Fruit fly (Drosophila melanogaster): ENCODE results near the gene CG13998.

Gene CG13998

dm6 chr2L:5943229-5944078, 13.2 kb downstream of the CG13998 start, which contains the start of the genes Sfp26Ad and Gpdh1 (continued):
- TF ChIP-seq E2f2 (GFP tag; IDR thresholded peaks at IDR 0.05): peak; percentile 100
- peak; percentile 22; the same call in 1 of the 3 replicates for TF ChIP-seq CG34224 (GFP tag; IDR thresholded peaks at IDR 0.05; ENCODE audit: partially characterized antibody)
- TF ChIP-seq lov (optimal IDR thresholded peaks at IDR 0.05): no peak
- TF ChIP-seq lov (GFP tag; IDR thresholded peaks at IDR 0.05): peak; percentile 43; the same call in 1 of the 3 replicates
- peak; percentile 86 for TF ChIP-seq Xbp1 (GFP tag; optimal IDR thresholded peaks at IDR 0.05)
- peak; percentile 57 for TF ChIP-seq H2.0 (GFP tag; IDR thresholded peaks at IDR 0.05)
- no peak for TF ChIP-seq CG8765 (GFP tag; IDR thresholded peaks at IDR 0.05)
- peak; percentile 26 for TF ChIP-seq ab (GFP tag; optimal IDR thresholded peaks at IDR 0.05)
- no peak for TF ChIP-seq org-1 (GFP tag; optimal IDR thresholded peaks at IDR 0.05)
- no peak for TF ChIP-seq eve (GFP tag; optimal IDR thresholded peaks at IDR 0.05)
- peak; percentile 46 for TF ChIP-seq CG9876 (GFP tag; optimal IDR thresholded peaks at IDR 0.05)
- TF ChIP-seq gsb-n (tag; optimal IDR thresholded peaks at IDR 0.05): peak; percentile 61
- peak; percentile 56 for TF ChIP-seq CG1792 (GFP tag; optimal IDR thresholded peaks at IDR 0.05)
- TF ChIP-seq Fer3 (tag; optimal IDR thresholded peaks at IDR 0.05): peak; percentile 61
- TF ChIP-seq CG7357 (GFP tag; IDR thresholded peaks at IDR 0.05): no peak
- no peak for TF ChIP-seq hth (optimal IDR thresholded peaks at IDR 0.05)
- TF ChIP-seq CG5180 (GFP tag; optimal IDR thresholded peaks at IDR 0.05): peak; percentile 17
- peak; percentile 55 for TF ChIP-seq Lhr (GFP tag; optimal IDR thresholded peaks at IDR 0.05)
- TF ChIP-seq CG30431 (GFP tag; optimal IDR thresholded peaks at IDR 0.05): peak; percentile 48
- TF ChIP-seq HLH4C (GFP tag; IDR thresholded peaks at IDR 0.05; ENCODE audit: partially characterized antibody): peak; percentile 44; the same call in 2 of the 3 replicates
- TF ChIP-seq hkb (optimal IDR thresholded peaks at IDR 0.05): no peak
- TF ChIP-seq hkb (GFP tag; IDR thresholded peaks at IDR 0.05): peak; percentile 74
- TF ChIP-seq CG16813 (GFP tag; IDR thresholded peaks at IDR 0.05; ENCODE audit: partially characterized antibody): 0 out of 3 replicates have a peak, but pooled peaks have one; percentile 36
- TF ChIP-seq Myb (GFP tag; optimal IDR thresholded peaks at IDR 0.05): peak; percentile 71
- peak; percentile 54; the same call in 1 of the 2 replicates for TF ChIP-seq Ada2b (GFP tag; IDR thresholded peaks at IDR 0.05)
- TF ChIP-seq CG7271 (tag; optimal IDR thresholded peaks at IDR 0.05): no peak
- TF ChIP-seq chif (GFP tag; optimal IDR thresholded peaks at IDR 0.05): peak; percentile 68 to 76
- peak; percentile 87 for TF ChIP-seq Jarid2 (GFP tag; optimal IDR thresholded peaks at IDR 0.05)
- peak; percentile 2 for TF ChIP-seq CG6254 (GFP tag; optimal IDR thresholded peaks at IDR 0.05)
- TF ChIP-seq CG1529 (GFP tag; optimal IDR thresholded peaks at IDR 0.05): peak; percentile 41
- TF ChIP-seq MBD-R2 (GFP tag; IDR thresholded peaks at IDR 0.05): peak; percentile 75
- TF ChIP-seq CG4820 (GFP tag; optimal IDR thresholded peaks at IDR 0.05): peak; percentile 66
- peak; percentile 79 for TF ChIP-seq Side (GFP tag; optimal IDR thresholded peaks at IDR 0.05)
- no peak for TF ChIP-seq Tbp (GFP tag; optimal IDR thresholded peaks at IDR 0.05)
- TF ChIP-seq sug (tag; optimal IDR thresholded peaks at IDR 0.05): peak; percentile 56
- TF ChIP-seq dati (GFP tag; IDR thresholded peaks at IDR 0.05): no peak
- peak; percentile 85 for TF ChIP-seq yki (optimal IDR thresholded peaks at IDR 0.05)
- peak; percentile 5 for TF ChIP-seq Asciz (GFP tag; optimal IDR thresholded peaks at IDR 0.05)
- peak; percentile 38 for TF ChIP-seq CG12744 (GFP tag; optimal IDR thresholded peaks at IDR 0.05)
- no peak for TF ChIP-seq CG10431 (GFP tag; optimal IDR thresholded peaks at IDR 0.05)
- TF ChIP-seq Bdp1 (GFP tag; optimal IDR thresholded peaks at IDR 0.05): peak; percentile 67
- TF ChIP-seq CG12155 (GFP tag; optimal IDR thresholded peaks at IDR 0.05): peak; percentile 85
- TF ChIP-seq nerfin-2 (GFP tag; IDR thresholded peaks at IDR 0.05; ENCODE audit: partially characterized antibody): peak; percentile 39; the same call in 1 of the 2 replicates
- TF ChIP-seq toy (GFP tag; IDR thresholded peaks at IDR 0.05): no peak
- TF ChIP-seq Hr51 (GFP tag; optimal IDR thresholded peaks at IDR 0.05): peak; percentile 64 to 88
- TF ChIP-seq CG33557 (GFP tag; optimal IDR thresholded peaks at IDR 0.05): peak; percentile 45
- peak; percentile 61 for TF ChIP-seq trem (tag; optimal IDR thresholded peaks at IDR 0.05)
- TF ChIP-seq tup (GFP tag; optimal IDR thresholded peaks at IDR 0.05): peak; percentile 69
- TF ChIP-seq dmrt99B (tag; optimal IDR thresholded peaks at IDR 0.05): peak; percentile 55

All from whole organism, embryonic.